Fruit fly (Drosophila melanogaster) whole organism, embryonic: ENCODE results near the gene CG15449.

ENCODE experiments used
- Asciz ChIP-seq: fragments of 200-800 bp; sonication (Bioruptor generic); optimal IDR thresholded peaks from 2 replicates; lab custom pipeline; 2017; ENCODE audit warnings: missing biosample characterization, mild to moderate bottlenecking, missing genetic modification characterization, missing genetic modification reagents
- CG10147 ChIP-seq: fragments of 200-800 bp; sonication (Bioruptor generic); optimal IDR thresholded peaks from 2 replicates; lab custom pipeline; 2019; ENCODE audit warnings: missing biosample characterization, mild to moderate bottlenecking, missing genetic modification characterization, moderate library complexity
- CG10431 ChIP-seq: fragments of 200-800 bp; sonication (Bioruptor generic); optimal IDR thresholded peaks from 3 replicates; lab custom pipeline; 2018; ENCODE audit warnings: missing biosample characterization, mild to moderate bottlenecking, missing genetic modification characterization
- CG10979 ChIP-seq: fragments of 200-800 bp; sonication (Bioruptor generic); optimal IDR thresholded peaks from 2 replicates; lab custom pipeline; 2018; ENCODE audit warnings: missing biosample characterization, mild to moderate bottlenecking, missing genetic modification characterization, moderate library complexity
- CG11093 ChIP-seq: fragments of 200-800 bp; sonication (Bioruptor generic); IDR thresholded peaks from 3 replicates; pipeline ENCODE4 v1.3.6; 2022; ENCODE audit warnings: missing biosample characterization, missing genetic modification characterization
- CG11504 ChIP-seq: fragments of 200-800 bp; sonication (Bioruptor generic); optimal IDR thresholded peaks from 3 replicates; lab custom pipeline; 2019; ENCODE audit warnings: missing biosample characterization, mild to moderate bottlenecking, missing genetic modification characterization, moderate library complexity
- CG12071 ChIP-seq: fragments of 200-800 bp; sonication (Bioruptor generic); optimal IDR thresholded peaks from 3 replicates; lab custom pipeline; 2018; ENCODE audit warnings: missing biosample characterization, mild to moderate bottlenecking, missing genetic modification characterization
- CG14667 ChIP-seq: fragments of 200-800 bp; sonication (Bioruptor generic); IDR thresholded peaks from 2 replicates; pipeline ENCODE4 v1.3.6; 2022; ENCODE audit warnings: missing biosample characterization, missing genetic modification characterization
- CG15696 ChIP-seq: fragments of 200-800 bp; sonication (Bioruptor generic); optimal IDR thresholded peaks from 2 replicates; lab custom pipeline; 2019; ENCODE audit warnings: missing biosample characterization, mild to moderate bottlenecking, missing genetic modification characterization, moderate library complexity
- CG17186 ChIP-seq: fragments of 200-800 bp; sonication (Bioruptor generic); optimal IDR thresholded peaks from 3 replicates; lab custom pipeline; 2017; ENCODE audit warnings: missing biosample characterization, missing genetic modification reagents, missing genetic modification characterization
- CG17359 ChIP-seq: fragments of 200-800 bp; sonication (Bioruptor generic); optimal IDR thresholded peaks from 3 replicates; lab custom pipeline; 2018; ENCODE audit warnings: missing biosample characterization, mild to moderate bottlenecking, missing genetic modification characterization, moderate library complexity
- CG18476 ChIP-seq: fragments of 200-800 bp; sonication (Bioruptor generic); optimal IDR thresholded peaks from 2 replicates; lab custom pipeline; 2016; ENCODE audit warnings: missing biosample characterization, mild to moderate bottlenecking, missing genetic modification characterization
- CG2678 ChIP-seq: fragments of 200-800 bp; sonication (Bioruptor generic); optimal IDR thresholded peaks from 3 replicates; lab custom pipeline; 2019; ENCODE audit warnings: missing biosample characterization, mild to moderate bottlenecking, missing genetic modification characterization, moderate library complexity
- CG30020 ChIP-seq: fragments of 200-800 bp; optimal IDR thresholded peaks from 2 replicates; lab custom pipeline; 2019; ENCODE audit warnings: missing biosample characterization, mild to moderate bottlenecking, missing genetic modification characterization, moderate library complexity
- CG3281 ChIP-seq: fragments of 200-800 bp; sonication (Bioruptor generic); optimal IDR thresholded peaks from 3 replicates; lab custom pipeline; 2017; ENCODE audit warnings: missing biosample characterization, mild to moderate bottlenecking, missing genetic modification characterization
- CG4820 ChIP-seq: fragments of 200-800 bp; sonication (Bioruptor generic); optimal IDR thresholded peaks from 3 replicates; lab custom pipeline; 2016; ENCODE audit warnings: missing biosample characterization, missing genetic modification characterization
- CG5953 ChIP-seq: fragments of 200-800 bp; sonication (Bioruptor generic); IDR thresholded peaks from 2 replicates; pipeline ENCODE4 v1.3.6; 2022; ENCODE audit warnings: missing biosample characterization, missing genetic modification characterization
- CG8924 ChIP-seq: fragments of 200-800 bp; optimal IDR thresholded peaks from 3 replicates; lab custom pipeline; 2019; ENCODE audit warnings: missing biosample characterization, mild to moderate bottlenecking, missing genetic modification characterization, moderate library complexity
- CG9215 ChIP-seq: fragments of 200-800 bp; sonication (Bioruptor generic); IDR thresholded peaks from 2 replicates; pipeline ENCODE4 v1.3.6; 2022; ENCODE audit warnings: missing biosample characterization, missing genetic modification characterization
- CG9932 ChIP-seq: fragments of 200-800 bp; sonication (Bioruptor generic); IDR thresholded peaks from 2 replicates; pipeline ENCODE4 v1.3.6; 2022; ENCODE audit warnings: missing biosample characterization, missing genetic modification characterization
- CHES-1-like ChIP-seq: fragments of 200-800 bp; sonication (Bioruptor generic); optimal IDR thresholded peaks from 2 replicates; lab custom pipeline; 2016; ENCODE audit warnings: missing biosample characterization, missing genetic modification characterization
- E2f1 ChIP-seq: fragments of 200-800 bp; sonication (Bioruptor generic); IDR thresholded peaks from 2 replicates; pipeline ENCODE4 v1.3.6; 2022; ENCODE audit warnings: missing biosample characterization, missing genetic modification characterization
- HLH4C ChIP-seq: fragments of 200-800 bp; sonication (Bioruptor generic); IDR thresholded peaks from 3 replicates; pipeline ENCODE4 v1.3.6; 2022; ENCODE audit warnings: missing biosample characterization, missing genetic modification characterization; ENCODE audit not compliant: partially characterized antibody
- Hr78 ChIP-seq, 2 experiments: fragments of 200-800 bp in 1 of 2; fragments of >200 bp in 1 of 2; sonication (Bioruptor generic) in 1 of 2; optimal IDR thresholded peaks; 2 replicates each; lab custom pipeline; 2017 to 2019; ENCODE audit warnings: missing biosample characterization in 2 of 2, missing genetic modification characterization in 2 of 2, mild to moderate bottlenecking in 1 of 2, moderate library complexity in 1 of 2
- Meics ChIP-seq: fragments of 200-800 bp; sonication (Bioruptor generic); optimal IDR thresholded peaks from 2 replicates; lab custom pipeline; 2017; ENCODE audit warnings: missing biosample characterization, mild to moderate bottlenecking, missing genetic modification characterization
- Mes4 ChIP-seq: fragments of 200-800 bp; sonication (Bioruptor generic); optimal IDR thresholded peaks from 2 replicates; lab custom pipeline; 2016; ENCODE audit warnings: missing biosample characterization, missing genetic modification characterization
- Mrtf ChIP-seq: fragments of 200-800 bp; sonication (Bioruptor generic); IDR thresholded peaks from 3 replicates; pipeline ENCODE4 v1.3.6; 2022; ENCODE audit warnings: missing biosample characterization, missing genetic modification characterization
- Nf-YC ChIP-seq: fragments of 200-800 bp; optimal IDR thresholded peaks from 3 replicates; lab custom pipeline; 2019; ENCODE audit warnings: missing biosample characterization, mild to moderate bottlenecking, missing genetic modification characterization, moderate library complexity
- Rfx ChIP-seq: fragments of 200-800 bp; sonication (Bioruptor generic); IDR thresholded peaks from 2 replicates; pipeline ENCODE4 v1.3.6; 2022; ENCODE audit warnings: missing biosample characterization, missing genetic modification characterization
- ase ChIP-seq: fragments of 200-800 bp; sonication (Bioruptor generic); IDR thresholded peaks from 3 replicates; pipeline ENCODE4 v1.3.6; 2022; ENCODE audit warnings: missing biosample characterization, missing genetic modification characterization
- az2 ChIP-seq: fragments of 200-800 bp; sonication (Bioruptor generic); optimal IDR thresholded peaks from 3 replicates; lab custom pipeline; 2016; ENCODE audit warnings: missing biosample characterization, missing genetic modification characterization
- en ChIP-seq: fragments of 200-800 bp; sonication (Bioruptor generic); optimal IDR thresholded peaks from 2 replicates; lab custom pipeline; 2016; ENCODE audit warnings: missing biosample characterization, missing genetic modification characterization
- fru ChIP-seq: fragments of >200 bp; optimal IDR thresholded peaks from 2 replicates; lab custom pipeline; 2017
- hb ChIP-seq: fragments of 200-800 bp; sonication (Bioruptor generic); IDR thresholded peaks from 3 replicates; pipeline ENCODE4 v1.3.6; 2022; ENCODE audit warnings: missing biosample characterization, missing genetic modification characterization; ENCODE audit not compliant: partially characterized antibody
- inv ChIP-seq: fragments of 200-800 bp; sonication (Bioruptor generic); IDR thresholded peaks from 2 replicates; pipeline ENCODE4 v1.3.6; 2022; ENCODE audit warnings: missing biosample characterization, missing genetic modification characterization; ENCODE audit not compliant: partially characterized antibody
- klu ChIP-seq: fragments of 200-800 bp; sonication (Bioruptor generic); IDR thresholded peaks from 2 replicates; pipeline ENCODE4 v1.3.6; 2022; ENCODE audit warnings: missing biosample characterization, missing genetic modification characterization
- lilli ChIP-seq: fragments of 200-800 bp; sonication (Bioruptor generic); optimal IDR thresholded peaks from 3 replicates; lab custom pipeline; 2016; ENCODE audit warnings: missing biosample characterization, missing genetic modification characterization
- lola ChIP-seq, 3 experiments: fragments of >200 bp in 2 of 3; fragments of 200-800 bp in 1 of 3; sonication (Bioruptor generic) in 1 of 3; optimal IDR thresholded peaks; 2 replicates each; lab custom pipeline; 2017 to 2019; ENCODE audit warnings: missing biosample characterization in 3 of 3, missing genetic modification characterization in 3 of 3, mild to moderate bottlenecking in 1 of 3, moderate library complexity in 1 of 3
- mld ChIP-seq: fragments of 200-800 bp; sonication (Bioruptor generic); IDR thresholded peaks from 3 replicates; pipeline ENCODE4 v1.3.6; 2022; ENCODE audit warnings: missing biosample characterization, missing genetic modification characterization; ENCODE audit not compliant: partially characterized antibody
- nerfin-2 ChIP-seq: fragments of 200-800 bp; sonication (Bioruptor generic); IDR thresholded peaks from 2 replicates; pipeline ENCODE4 v1.3.6; 2022; ENCODE audit warnings: missing biosample characterization, missing genetic modification characterization; ENCODE audit not compliant: partially characterized antibody
- peb ChIP-seq: fragments of 200-800 bp; sonication (Bioruptor generic); IDR thresholded peaks from 2 replicates; pipeline ENCODE4 v1.3.6; 2022; ENCODE audit warnings: missing biosample characterization, missing genetic modification characterization
- pros ChIP-seq: fragments of 200-800 bp; sonication (Bioruptor generic); optimal IDR thresholded peaks from 3 replicates; lab custom pipeline; 2019; ENCODE audit warnings: missing biosample characterization, mild to moderate bottlenecking, missing genetic modification characterization, moderate library complexity
- rib ChIP-seq: fragments of 200-800 bp; sonication (Bioruptor generic); IDR thresholded peaks from 2 replicates; pipeline ENCODE4 v1.3.6; 2022; ENCODE audit warnings: missing biosample characterization, missing genetic modification characterization
- slp2 ChIP-seq: fragments of 200-800 bp; sonication (Bioruptor generic); optimal IDR thresholded peaks from 2 replicates; lab custom pipeline; 2016; ENCODE audit warnings: missing biosample characterization, missing genetic modification characterization
- so ChIP-seq: fragments of 200-800 bp; sonication (Bioruptor generic); IDR thresholded peaks from 3 replicates; pipeline ENCODE4 v1.3.6; 2022; ENCODE audit warnings: missing biosample characterization, missing genetic modification characterization
- sob ChIP-seq: fragments of 200-800 bp; sonication (Bioruptor generic); IDR thresholded peaks from 2 replicates; pipeline ENCODE4 v1.3.6; 2022; ENCODE audit warnings: missing biosample characterization, missing genetic modification characterization
- zfh1 ChIP-seq: fragments of 200-800 bp; sonication (Bioruptor generic); IDR thresholded peaks from 3 replicates; pipeline ENCODE4 v1.3.6; 2022; ENCODE audit warnings: missing biosample characterization, missing genetic modification characterization
- zfh2 ChIP-seq: fragments of 200-800 bp; sonication (Bioruptor generic); optimal IDR thresholded peaks from 2 replicates; lab custom pipeline; 2016; ENCODE audit warnings: missing biosample characterization, missing genetic modification characterization

The CG15449 gene

dm6 chrX:21053849-21054581 lies 13.6 kb upstream of the CG15449 start, which contains the start of the genes Stt3A and bves (continued):
- TF ChIP-seq hb (peak; percentile 68; the same call in 2 of the 3 replicates), CG8924 (peak; percentile 99), Nf-YC (tag; lab: Kevin White, UChicago) (peak; percentile 89), lilli (GFP tag; lab: Kevin White, UChicago) (peak; percentile 99), CG9932 (GFP tag; lab: Robert Waterston, UW) (peak; percentile 95), Mes4 (GFP tag; lab: Kevin White, UChicago) (peak; percentile 98), ase (GFP tag; lab: Robert Waterston, UW) (peak; percentile 96), fru (lab: Kevin White, UChicago) (no peak), HLH4C (GFP tag; lab: Robert Waterston, UW) (peak; percentile 62; the same call in 2 of the 3 replicates), CG2678 (peak; percentile 99), CG15696 (tag; lab: Kevin White, UChicago) (peak; percentile 97), Hr78 (GFP tag; optimal IDR thresholded peaks at IDR 0.05; lab: Kevin White, UChicago) (peak in 1 of 2 experiments; percentile 92), CG11093 (peak; percentile 94), CG9215 (GFP tag; lab: Robert Waterston, UW) (peak; percentile 93), inv (peak; percentile 35; the same call in 1 of the 2 replicates), zfh2 (GFP tag; lab: Kevin White, UChicago) (peak; percentile 97), CHES-1-like (peak; percentile 99), CG18476 (GFP tag; lab: Kevin White, UChicago) (peak; percentile 97), Rfx (GFP tag; lab: Robert Waterston, UW) (peak; percentile 98), en (GFP tag; lab: Kevin White, UChicago) (peak; percentile 98), CG17186 (GFP tag; lab: Kevin White, UChicago) (peak; percentile 92), nerfin-2 (GFP tag; lab: Robert Waterston, UW) (peak; percentile 81), CG4820 (GFP tag; lab: Kevin White, UChicago) (peak; percentile 97), Mrtf (peak; percentile 96), CG10979 (tag; lab: Kevin White, UChicago) (peak; percentile 99), so (peak; percentile 98), CG17359 (tag; lab: Kevin White, UChicago) (peak; percentile 99), CG30020 (peak; percentile 87), CG12071 (GFP tag; lab: Kevin White, UChicago) (peak; percentile 98), pros (GFP tag; lab: Kevin White, UChicago) (peak; percentile 69), CG5953 (GFP tag; lab: Robert Waterston, UW) (peak; percentile 94), sob (peak; percentile 98), CG10431 (GFP tag; lab: Kevin White, UChicago) (peak; percentile 93), zfh1 (GFP tag; lab: Robert Waterston, UW) (peak; percentile 99), CG3281 (peak; percentile 98), slp2 (GFP tag; lab: Kevin White, UChicago) (peak; percentile 95), az2 (GFP tag; lab: Kevin White, UChicago) (peak; percentile 99), klu (GFP tag; lab: Robert Waterston, UW) (peak; percentile 92), CG11504 (peak; percentile 97), rib (GFP tag; lab: Robert Waterston, UW) (peak; percentile 95), E2f1 (GFP tag; lab: Robert Waterston, UW) (peak; percentile 97), peb (GFP tag; lab: Robert Waterston, UW) (peak; percentile 95), Meics (peak; percentile 98), mld (GFP tag; lab: Robert Waterston, UW) (peak; percentile 52; the same call in 2 of the 3 replicates), CG14667 (GFP tag; lab: Robert Waterston, UW) (peak; percentile 95), lola (GFP tag; optimal IDR thresholded peaks at IDR 0.05; lab: Kevin White, UChicago) (peak in 1 of 3 experiments; percentile 97), Asciz (GFP tag; lab: Kevin White, UChicago) (peak; percentile 99), CG10147 (GFP tag; lab: Kevin White, UChicago) (peak; percentile 97)
